Worm (Caenorhabditis elegans) whole organism, mixed stage, embryonic: ENCODE data around the gene ZK622.4.

ENCODE experiments used
- ceh-83 ChIP-seq: fragments of 200-800 bp; sonication (Bioruptor generic); optimal IDR thresholded peaks from 2 replicates; lab custom pipeline; 2018; ENCODE audit warnings: mild to moderate bottlenecking, missing genetic modification characterization, missing compliant biosample characterization
- lsy-2 ChIP-seq: fragments of 150-350 bp; optimal IDR thresholded peaks from 2 replicates; lab custom pipeline; 2014; ENCODE audit warnings: missing biosample characterization, missing genetic modification characterization
- pha-4 ChIP-seq: fragments of 150-350 bp; optimal IDR thresholded peaks from 2 replicates; lab custom pipeline; 2018; ENCODE audit warnings: missing biosample characterization, missing genetic modification reagents, missing genetic modification characterization

- TF ChIP-seq lsy-2 (tag; lab: Kevin White, UChicago) = no peak
- TF ChIP-seq ceh-83 = no peak
- TF ChIP-seq pha-4 = no peak
Measured at ce11 chrII:5246791-5247361, 45.6 kb upstream of the ZK622.4 start, which contains the start of gene ptr-6.
